Worm (Caenorhabditis elegans): ENCODE data around the gene C06E2.9.

C06E2.9 gene

ce11 chrX:8854409-8854808 is 6.6 kb upstream of the C06E2.9 start:
- TF ChIP-seq ttx-3 (tag; optimal IDR thresholded peaks at IDR 0.05) (no peak), ceh-19 (GFP tag; optimal IDR thresholded peaks at IDR 0.05) (no peak), lin-11 (tag; optimal IDR thresholded peaks at IDR 0.05) (no peak), sox-4 (tag; optimal IDR thresholded peaks at IDR 0.05) (no peak)

- TF ChIP-seq T23F11.4 (GFP tag; optimal IDR thresholded peaks at IDR 0.05), result no peak
- TF ChIP-seq elt-2 (tag; optimal IDR thresholded peaks at IDR 0.05), result no peak
- TF ChIP-seq lim-6 (tag; optimal IDR thresholded peaks at IDR 0.05), result no peak
- TF ChIP-seq lin-11 (tag; optimal IDR thresholded peaks at IDR 0.05), result no peak
- TF ChIP-seq ttx-3 (tag; optimal IDR thresholded peaks at IDR 0.05), result no peak
- no peak for TF ChIP-seq ceh-18 (tag; optimal IDR thresholded peaks at IDR 0.05)
- TF ChIP-seq tbx-2 (tag; optimal IDR thresholded peaks at IDR 0.05), result no peak
Observed at ce11 chrX:8857904-8858612, 3.0 kb upstream of the C06E2.9 start, which contains the start of gene C06E2.5. Gene C06E2.5, minus strand, starts transcription at chrX:8857954.

- TF ChIP-seq ahr-1 (tag; optimal IDR thresholded peaks at IDR 0.05), result no peak
- no peak for TF ChIP-seq fax-1 (tag; optimal IDR thresholded peaks at IDR 0.05)
- no peak for TF ChIP-seq unc-3 (GFP tag; conservative IDR thresholded peaks at IDR 0.05)
- no peak for TF ChIP-seq unc-3 (tag; optimal IDR thresholded peaks at IDR 0.05)
- TF ChIP-seq syd-9 (tag; optimal IDR thresholded peaks at IDR 0.05), result no peak
- no peak for TF ChIP-seq unc-86 (tag; optimal IDR thresholded peaks at IDR 0.05)
- TF ChIP-seq pax-1 (tag; optimal IDR thresholded peaks at IDR 0.05), result no peak
- TF ChIP-seq nfya-1 (tag; optimal IDR thresholded peaks at IDR 0.05), result no peak
- TF ChIP-seq pha-4 (tag; optimal IDR thresholded peaks at IDR 0.05), result no peak
- TF ChIP-seq ceh-34 (tag; optimal IDR thresholded peaks at IDR 0.05), result no peak
- no peak for TF ChIP-seq tbx-7 (tag; optimal IDR thresholded peaks at IDR 0.05)
- no peak for TF ChIP-seq dmd-4 (tag; optimal IDR thresholded peaks at IDR 0.05; ENCODE audit: borderline replicate concordance)
- TF ChIP-seq C08G9.2 (tag; optimal IDR thresholded peaks at IDR 0.05), result no peak
- TF ChIP-seq ceh-14 (tag; optimal IDR thresholded peaks at IDR 0.05), result no peak
- no peak for TF ChIP-seq nhr-11 (tag; optimal IDR thresholded peaks at IDR 0.05)
Observed at ce11 chrX:8859538-8859937, 1.5 kb upstream of the C06E2.9 start.

- no peak for TF ChIP-seq pag-3 (tag; optimal IDR thresholded peaks at IDR 0.05; ENCODE audit: borderline replicate concordance)
- TF ChIP-seq pqm-1 (tag; optimal IDR thresholded peaks at IDR 0.05), result no peak
- TF ChIP-seq ceh-34 (tag; optimal IDR thresholded peaks at IDR 0.05), result no peak
- no peak for TF ChIP-seq fkh-6 (tag; optimal IDR thresholded peaks at IDR 0.05)
- no peak for TF ChIP-seq dmd-4 (tag; optimal IDR thresholded peaks at IDR 0.05; ENCODE audit: borderline replicate concordance)
- TF ChIP-seq unc-86 (tag; optimal IDR thresholded peaks at IDR 0.05), result no peak
- no peak for TF ChIP-seq syd-9 (tag; optimal IDR thresholded peaks at IDR 0.05)
- no peak for TF ChIP-seq nhr-11 (tag; optimal IDR thresholded peaks at IDR 0.05)
- TF ChIP-seq elt-2 (tag; optimal IDR thresholded peaks at IDR 0.05), result no peak
- no peak for TF ChIP-seq ceh-22 (tag; optimal IDR thresholded peaks at IDR 0.05)
- TF ChIP-seq nhr-232 (tag; optimal IDR thresholded peaks at IDR 0.05), result no peak
- TF ChIP-seq rnt-1 (tag; optimal IDR thresholded peaks at IDR 0.05), result no peak
- TF ChIP-seq gmeb-2 (tag; optimal IDR thresholded peaks at IDR 0.05), result no peak
- no peak for TF ChIP-seq ztf-16 (tag; optimal IDR thresholded peaks at IDR 0.05)
- TF ChIP-seq odd-2 (tag; optimal IDR thresholded peaks at IDR 0.05), result no peak
- no peak for TF ChIP-seq zip-5 (tag; optimal IDR thresholded peaks at IDR 0.05)
Observed at ce11 chrX:8866563-8866962, 5.5 kb downstream of the C06E2.9 start, which contains the start of gene ins-9. Gene ins-9, minus strand, starts transcription at chrX:8866663.

ce11 chrX:8869112-8869675 is 8.1 kb downstream of the C06E2.9 start, which contains the start of the genes ubc-22 and ubc-21:
Gene ubc-22, minus strand, starts transcription at chrX:8869162.
Gene ubc-21, plus strand, starts transcription at chrX:8869625.
- TF ChIP-seq madf-2 (tag; optimal IDR thresholded peaks at IDR 0.05) (no peak), mec-3 (tag; optimal IDR thresholded peaks at IDR 0.05; ENCODE audit: borderline replicate concordance) (no peak), npax-4 (tag; optimal IDR thresholded peaks at IDR 0.05) (no peak), C38D4.7 (GFP tag; optimal IDR thresholded peaks at IDR 0.05) (no peak), ceh-6 (GFP tag; optimal IDR thresholded peaks at IDR 0.05) (no peak), ceh-22 (tag; optimal IDR thresholded peaks at IDR 0.05) (no peak), che-1 (tag; optimal IDR thresholded peaks at IDR 0.05) (no peak), ceh-18 (tag; optimal IDR thresholded peaks at IDR 0.05) (no peak), gmeb-2 (tag; optimal IDR thresholded peaks at IDR 0.05) (no peak), dve-1 (tag; optimal IDR thresholded peaks at IDR 0.05) (no peak), fax-1 (tag; optimal IDR thresholded peaks at IDR 0.05) (no peak), sox-2 (GFP tag; IDR thresholded peaks at IDR 0.05) (no peak), ztf-16 (tag; optimal IDR thresholded peaks at IDR 0.05) (no peak), unc-86 (tag; optimal IDR thresholded peaks at IDR 0.05) (no peak), sdc-2 (tag; optimal IDR thresholded peaks at IDR 0.05) (no peak), pros-1 (tag; optimal IDR thresholded peaks at IDR 0.05) (no peak), ahr-1 (tag; optimal IDR thresholded peaks at IDR 0.05) (no peak)
